Fruit fly (Drosophila melanogaster): ENCODE data around the gene CG7560.

CG7560 gene

dm6 chr3L:11405362-11406254, 19.4 kb upstream of the CG7560 start (continued):
- TF ChIP-seq sr (GFP tag; IDR thresholded peaks at IDR 0.05) = peak; percentile 88
- TF ChIP-seq crol (GFP tag; IDR thresholded peaks at IDR 0.05) = peak; percentile 41; the same call in 1 of the 2 replicates
- peak; percentile 84 for TF ChIP-seq CG30020 (tag; optimal IDR thresholded peaks at IDR 0.05)
- peak; percentile 93 for TF ChIP-seq CG8944 (GFP tag; optimal IDR thresholded peaks at IDR 0.05)
- peak; percentile 80 for TF ChIP-seq CG10147 (GFP tag; optimal IDR thresholded peaks at IDR 0.05)
- no peak for TF ChIP-seq pzg (GFP tag; optimal IDR thresholded peaks at IDR 0.05)
- TF ChIP-seq zfh1 (GFP tag; IDR thresholded peaks at IDR 0.05) = peak; percentile 98
- TF ChIP-seq onecut (GFP tag; IDR thresholded peaks at IDR 0.05) = peak; percentile 93
- TF ChIP-seq pnt (GFP tag; optimal IDR thresholded peaks at IDR 0.05) = peak; percentile 90
- peak; percentile 14 for TF ChIP-seq pros (GFP tag; optimal IDR thresholded peaks at IDR 0.05)
- TF ChIP-seq CG9727 (GFP tag; optimal IDR thresholded peaks at IDR 0.05) = peak; percentile 91
- TF ChIP-seq nerfin-2 (GFP tag; IDR thresholded peaks at IDR 0.05; ENCODE audit: partially characterized antibody) = no peak
- peak; percentile 24 for TF ChIP-seq Sry-δ (GFP tag; optimal IDR thresholded peaks at IDR 0.05)
- peak; percentile 50 for TF ChIP-seq CG3995 (GFP tag; optimal IDR thresholded peaks at IDR 0.05)
- TF ChIP-seq CG13894 (tag; optimal IDR thresholded peaks at IDR 0.05) = peak; percentile 85
- peak; percentile 17 for TF ChIP-seq emc (GFP tag; optimal IDR thresholded peaks at IDR 0.05)
- no peak for TF ChIP-seq hbn (GFP tag; IDR thresholded peaks at IDR 0.05; ENCODE audit: partially characterized antibody)
- TF ChIP-seq ap (GFP tag; IDR thresholded peaks at IDR 0.05) = peak; percentile 96
- TF ChIP-seq Hr51 (GFP tag; optimal IDR thresholded peaks at IDR 0.05) = peak; percentile 93 to 96
- TF ChIP-seq TFAM (GFP tag; optimal IDR thresholded peaks at IDR 0.05) = peak; percentile 91
- peak; percentile 93 for TF ChIP-seq CG4730 (GFP tag; IDR thresholded peaks at IDR 0.05)
- TF ChIP-seq pb (GFP tag; optimal IDR thresholded peaks at IDR 0.05) = peak; percentile 76
- no peak for TF ChIP-seq prd (optimal IDR thresholded peaks at IDR 0.05)
- TF ChIP-seq prd (GFP tag; IDR thresholded peaks at IDR 0.05) = peak; percentile 96
- TF ChIP-seq Sin3A (optimal IDR thresholded peaks at IDR 0.05) = no peak
- peak; percentile 96 for TF ChIP-seq Ada2b (GFP tag; IDR thresholded peaks at IDR 0.05)
- TF ChIP-seq az2 (GFP tag; optimal IDR thresholded peaks at IDR 0.05) = peak; percentile 97
- TF ChIP-seq CG17912 (GFP tag; optimal IDR thresholded peaks at IDR 0.05) = peak; percentile 86
- TF ChIP-seq psq (GFP tag; optimal IDR thresholded peaks at IDR 0.05) = peak; percentile 85
- peak; percentile 91 for TF ChIP-seq Lhr (GFP tag; optimal IDR thresholded peaks at IDR 0.05)
- 0 out of 2 replicates have a peak, but pooled peaks have one; percentile 59 for TF ChIP-seq bbx (GFP tag; IDR thresholded peaks at IDR 0.05; ENCODE audit: partially characterized antibody)
- TF ChIP-seq gro (GFP tag; optimal IDR thresholded peaks at IDR 0.05) = peak; percentile 83
- TF ChIP-seq pfk (GFP tag; optimal IDR thresholded peaks at IDR 0.05) = no peak
- peak; percentile 62 for TF ChIP-seq CG14965 (GFP tag; optimal IDR thresholded peaks at IDR 0.05; ENCODE audit: borderline replicate concordance)
- TF ChIP-seq CG12769 (tag; optimal IDR thresholded peaks at IDR 0.05) = peak; percentile 92
- TF ChIP-seq CG10366 (GFP tag; IDR thresholded peaks at IDR 0.05) = peak; percentile 96
- peak; percentile 98 for TF ChIP-seq ara (GFP tag; IDR thresholded peaks at IDR 0.05)
- peak; percentile 94 for TF ChIP-seq esg (GFP tag; conservative IDR thresholded peaks at IDR 0.05)
- TF ChIP-seq Dp (GFP tag; optimal IDR thresholded peaks at IDR 0.05) = peak; percentile 8
- TF ChIP-seq CG13287 (GFP tag; IDR thresholded peaks at IDR 0.05; ENCODE audit: partially characterized antibody) = peak; percentile 15; the same call in 1 of the 2 replicates
- peak; percentile 89 for TF ChIP-seq CG10654 (GFP tag; optimal IDR thresholded peaks at IDR 0.05)
- peak; percentile 95 for TF ChIP-seq E2f1 (GFP tag; IDR thresholded peaks at IDR 0.05)
- peak; percentile 94 for TF ChIP-seq NfI (GFP tag; optimal IDR thresholded peaks at IDR 0.05)
- TF ChIP-seq lmd (GFP tag; IDR thresholded peaks at IDR 0.05) = peak; percentile 93
- peak; percentile 96 for TF ChIP-seq CG32767 (GFP tag; IDR thresholded peaks at IDR 0.05)
- TF ChIP-seq PHDP (tag; optimal IDR thresholded peaks at IDR 0.05) = peak; percentile 95
- TF ChIP-seq MBD-R2 (GFP tag; IDR thresholded peaks at IDR 0.05) = peak; percentile 82
- TF ChIP-seq Med (GFP tag) = peak; percentile 98
